Fruit fly (Drosophila melanogaster): ENCODE data around the gene Aprt.
A peak's percentile ranks its signal among the peaks of the same experiment; 100 is the strongest.

Aprt gene

DNA sequence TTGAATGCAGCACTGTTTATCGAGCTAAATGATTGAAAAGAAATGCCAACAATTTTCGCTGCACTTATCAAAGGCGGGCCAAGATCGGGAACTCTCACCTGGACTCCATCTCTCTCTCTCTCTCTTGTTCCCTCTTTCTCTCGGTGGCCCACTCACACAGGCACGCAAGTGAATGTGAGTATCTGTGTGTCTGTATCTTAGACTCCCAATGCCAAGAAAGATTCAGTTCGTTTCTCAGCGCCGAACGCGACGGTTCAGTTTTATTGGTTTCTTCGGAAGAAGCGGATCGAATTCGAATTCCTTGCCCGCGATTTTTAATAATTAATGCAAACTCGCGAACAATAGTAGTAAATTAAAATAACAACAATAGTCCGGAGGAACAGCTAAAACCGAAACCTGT is 617 bp upstream of the Aprt start, which contains the start of gene Tmhs:
Gene Tmhs (plus strand): TSS at position 222 of the 400 bp plus-strand sequence.
- no peak for TF ChIP-seq noc (tag; optimal IDR thresholded peaks at IDR 0.05)

DNA sequence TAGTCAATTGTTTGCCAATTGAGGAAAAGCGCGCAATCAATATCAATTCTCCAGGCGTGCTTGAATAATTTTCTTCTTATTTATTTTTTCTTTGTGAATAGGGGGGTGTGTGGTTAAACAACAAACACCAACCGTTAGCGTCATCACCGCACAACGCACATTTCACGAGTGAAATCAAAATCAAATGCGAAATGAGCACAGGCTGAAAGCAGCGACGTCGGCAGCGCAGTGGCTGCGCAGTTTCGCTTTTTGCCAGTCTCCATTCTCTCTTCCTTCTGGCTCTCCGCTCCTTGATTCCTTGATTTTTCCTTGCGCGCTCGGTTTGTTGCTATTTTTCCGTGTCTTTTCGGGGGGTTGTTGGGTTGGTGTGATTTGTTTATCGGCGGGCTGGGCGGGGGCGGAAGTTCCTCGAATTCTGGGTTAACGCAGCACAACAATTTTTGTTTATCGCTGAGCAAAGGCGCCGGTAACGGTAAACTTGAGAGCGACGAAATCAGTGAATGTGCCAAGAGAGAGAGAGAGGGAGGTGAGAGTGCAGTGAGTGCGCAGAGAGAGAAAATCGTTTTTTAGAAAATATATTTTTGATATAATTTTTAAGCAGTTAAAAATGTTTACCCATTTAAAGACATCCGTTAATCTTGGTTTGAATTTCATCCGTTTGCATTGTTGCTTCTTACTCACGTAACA is 1.8 kb downstream of the Aprt start, which contains the start of gene CG13937:
Gene CG13937 (minus strand): TSS at position 174 of the 687 bp plus-strand sequence.
- no peak for TF ChIP-seq noc (tag; optimal IDR thresholded peaks at IDR 0.05)

DNA sequence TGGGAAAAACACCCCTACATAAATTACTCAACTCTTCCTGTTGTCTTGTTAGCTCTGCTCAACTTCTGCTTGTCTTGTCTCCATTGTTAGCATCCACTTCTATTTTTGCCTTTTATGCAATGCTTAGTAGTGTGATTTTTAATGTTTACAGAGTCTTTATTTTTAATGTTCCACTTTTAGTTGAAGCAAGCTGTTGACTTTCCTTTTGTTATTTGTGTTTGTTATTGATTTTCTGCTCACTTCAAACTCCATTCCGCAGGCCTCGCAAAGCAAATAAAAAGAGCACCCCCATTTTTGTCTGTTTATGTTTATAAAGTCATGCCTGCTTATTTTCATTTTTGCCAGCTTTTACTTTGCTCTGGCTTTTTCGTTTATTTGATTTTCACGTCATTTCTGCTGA is 2.9 kb downstream of the Aprt start:
- peak; percentile 16 for TF ChIP-seq noc (tag; optimal IDR thresholded peaks at IDR 0.05)

DNA sequence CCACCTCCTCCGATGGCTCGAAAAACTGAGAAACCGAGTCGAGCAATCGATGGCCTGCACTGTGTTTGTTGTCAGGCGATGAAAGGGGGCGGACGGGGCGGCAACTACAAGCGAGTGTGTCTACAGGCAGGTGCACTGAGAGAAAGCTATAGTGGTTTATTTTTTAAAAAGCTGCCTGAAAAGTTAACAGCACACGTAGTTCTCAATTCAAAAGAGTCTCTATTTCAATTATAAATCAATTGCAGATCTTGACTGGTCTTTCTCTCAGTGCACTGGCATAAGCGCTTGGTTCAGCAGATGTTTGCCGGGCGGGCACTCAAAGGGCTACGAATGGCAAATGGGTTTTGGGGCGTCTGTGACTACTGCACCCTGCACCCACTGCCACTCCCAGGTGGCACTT is 4.1 kb downstream of the Aprt start:
- no peak for TF ChIP-seq noc (tag; optimal IDR thresholded peaks at IDR 0.05)

DNA sequence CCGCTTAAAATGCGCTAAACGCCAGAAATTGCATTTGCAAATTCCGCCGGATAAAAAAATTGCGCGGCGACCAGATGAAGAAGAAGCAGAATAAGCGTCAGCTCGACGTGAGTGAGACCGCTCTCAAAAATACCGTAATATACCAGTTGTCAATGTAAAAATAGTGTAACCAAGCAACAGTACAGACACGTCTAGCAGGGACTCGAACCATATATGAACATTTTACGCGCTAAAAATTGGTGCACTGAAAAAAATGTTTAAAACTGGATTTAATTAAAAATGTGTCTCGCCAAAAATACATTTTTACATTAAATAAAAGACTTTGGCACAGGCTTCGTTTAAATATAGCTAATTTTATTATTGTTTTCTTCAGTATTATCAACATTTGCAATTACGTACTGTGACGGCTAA is 8.6 kb downstream of the Aprt start, which contains the start of gene dre4:
Gene dre4 (minus strand): TSS at position 98 of the 411 bp plus-strand sequence.
- TF ChIP-seq noc (tag; optimal IDR thresholded peaks at IDR 0.05), result peak; percentile 21

DNA sequence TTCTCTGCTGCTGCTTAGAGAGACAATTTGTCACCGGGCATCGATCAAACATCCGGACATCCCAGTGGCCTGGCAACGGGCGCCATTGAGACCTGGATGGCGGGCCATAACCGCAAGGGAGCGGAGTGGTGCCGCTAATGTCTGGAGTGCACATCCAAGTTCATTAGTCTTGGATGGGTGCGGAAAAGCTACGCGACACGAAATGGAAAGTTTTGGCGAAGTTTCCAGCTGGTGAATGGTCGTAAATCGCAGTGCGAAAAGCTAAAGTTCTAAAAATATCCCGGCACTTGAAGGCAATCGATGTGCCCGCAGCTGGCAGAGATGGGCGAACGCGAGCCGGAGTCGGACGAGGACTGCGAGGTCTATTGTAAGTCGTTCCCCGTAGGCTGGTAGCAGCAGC is 15.1 kb downstream of the Aprt start, which contains the start of gene CG13924:
Gene CG13924 (plus strand): TSS at position 301 of the 400 bp plus-strand sequence.
- no peak for TF ChIP-seq noc (tag; optimal IDR thresholded peaks at IDR 0.05)

DNA sequence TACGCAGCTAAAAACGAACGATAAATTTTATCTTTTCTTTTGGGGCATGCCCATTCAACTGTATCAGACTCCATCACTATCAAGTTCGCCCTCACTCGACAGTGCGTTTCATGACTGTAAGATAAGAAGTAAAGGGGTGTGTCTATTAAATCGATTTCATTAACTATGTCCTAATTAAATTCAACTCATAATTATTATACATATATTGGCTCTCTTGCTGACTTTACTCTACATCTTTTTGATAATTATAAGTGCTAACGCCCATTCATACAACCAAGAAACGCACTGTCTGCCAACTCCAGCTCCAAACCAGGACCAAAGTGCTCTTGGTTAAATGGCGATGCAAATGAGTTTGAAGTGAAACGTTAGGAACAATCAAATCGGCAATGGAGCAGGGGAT is 16.0 kb downstream of the Aprt start:
- TF ChIP-seq noc (tag; optimal IDR thresholded peaks at IDR 0.05), result no peak

DNA sequence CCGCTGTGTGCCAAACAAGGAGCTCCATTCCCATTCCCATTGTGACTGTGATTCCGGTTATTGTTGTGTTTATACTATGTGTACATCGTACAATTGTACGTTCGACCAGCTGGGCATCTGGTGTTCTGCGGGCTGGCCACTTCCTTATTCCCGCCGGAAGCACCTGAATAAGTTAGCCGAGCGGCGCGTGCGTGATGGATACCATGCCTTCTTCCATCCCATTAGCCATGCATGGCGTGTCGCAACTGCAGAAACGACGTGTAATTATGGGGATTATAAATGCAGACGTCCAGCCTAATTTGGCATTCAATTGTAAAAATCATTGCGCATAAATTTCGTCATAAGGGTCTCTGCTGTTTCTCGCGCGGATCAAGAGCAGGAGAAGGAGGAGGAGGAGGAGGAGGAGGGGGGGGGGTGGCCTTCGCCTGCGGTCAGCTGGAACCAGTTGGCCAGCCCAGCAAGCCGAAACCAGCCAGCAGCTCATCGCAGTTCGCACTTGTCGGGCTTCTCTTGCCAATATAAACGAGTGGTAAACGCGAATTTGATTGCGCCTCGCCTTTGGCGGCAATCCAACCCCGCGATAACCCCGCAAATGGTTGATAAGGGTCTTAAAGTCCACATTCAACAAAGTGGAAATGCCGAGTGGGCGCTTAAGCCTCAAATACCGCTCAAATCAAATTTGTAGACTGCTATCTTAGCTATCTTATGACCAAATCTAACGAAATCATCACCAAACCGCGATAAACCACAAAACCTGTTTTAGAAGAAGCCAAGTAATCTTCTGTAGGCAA is 18.6 kb downstream of the Aprt start:
- peak; percentile 7 for TF ChIP-seq noc (tag; optimal IDR thresholded peaks at IDR 0.05)

DNA sequence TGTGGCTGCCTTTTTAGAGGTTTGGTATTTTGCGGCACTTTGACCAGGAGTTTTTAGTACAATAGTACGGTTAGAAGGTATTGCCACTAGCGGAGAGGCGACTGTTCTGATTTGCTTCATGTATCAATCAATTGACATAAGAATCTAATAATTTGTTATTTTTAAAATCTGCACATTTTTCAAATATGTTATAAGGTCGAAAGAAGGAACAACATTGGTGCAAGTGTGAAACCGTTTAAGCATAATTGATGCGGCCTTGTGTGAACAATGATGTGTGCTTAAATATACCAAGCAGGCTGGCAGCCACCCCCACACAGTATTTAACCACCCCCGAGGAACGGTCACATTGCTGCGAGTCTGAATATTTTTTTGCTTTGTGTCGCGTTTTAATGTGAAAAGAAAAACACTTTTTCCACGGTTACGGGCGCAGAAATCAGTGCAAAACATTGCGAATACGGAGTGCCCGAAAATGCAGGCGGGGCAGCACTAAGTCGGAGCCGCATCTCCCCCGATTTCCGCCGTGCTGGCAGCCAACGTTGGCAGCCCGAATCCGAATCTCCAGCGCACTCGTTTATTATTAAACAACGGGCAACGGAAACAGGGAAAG is 19.6 kb downstream of the Aprt start, which contains the start of the genes HBS1 and CG12025:
Gene HBS1 (minus strand): TSS at position 120 of the 607 bp plus-strand sequence.
Gene CG12025 (plus strand): TSS at position 310 of the 607 bp plus-strand sequence.
- peak; percentile 21 for TF ChIP-seq noc (tag; optimal IDR thresholded peaks at IDR 0.05)

DNA sequence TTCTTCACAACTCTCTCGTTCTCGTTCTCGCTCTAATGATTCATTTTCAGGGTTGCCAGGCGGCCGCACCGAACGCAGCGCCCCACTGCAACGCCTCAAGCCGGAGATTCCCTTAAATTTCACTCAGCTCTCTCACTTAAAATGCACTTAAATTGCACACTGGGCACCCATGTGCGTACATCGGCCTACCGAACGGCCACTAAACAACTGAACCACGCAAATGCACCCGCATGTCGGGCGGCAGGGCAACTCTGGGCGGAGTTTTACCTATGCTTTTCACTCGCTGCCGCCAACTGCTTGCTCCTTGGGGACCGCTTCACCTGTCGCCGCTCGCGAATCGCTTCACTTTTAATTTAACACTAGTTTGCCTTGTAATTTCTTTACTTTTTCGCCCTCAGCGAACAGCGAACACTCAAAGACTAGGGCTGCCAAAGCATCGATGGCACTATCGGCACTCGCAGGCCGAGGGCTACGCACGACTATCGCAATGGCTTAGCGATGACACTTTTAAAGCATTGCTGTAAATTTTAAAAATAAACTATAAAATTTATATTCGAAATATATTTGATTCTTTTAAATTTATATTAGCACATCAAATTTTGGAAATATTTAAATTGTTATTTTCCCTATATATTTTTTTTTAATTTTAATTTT is 22.9 kb downstream of the Aprt start, which contains the start of gene Rap1:
Gene Rap1 (minus strand): TSS at position 446 of the 654 bp plus-strand sequence.
- TF ChIP-seq noc (tag; optimal IDR thresholded peaks at IDR 0.05), result peak; percentile 58

DNA sequence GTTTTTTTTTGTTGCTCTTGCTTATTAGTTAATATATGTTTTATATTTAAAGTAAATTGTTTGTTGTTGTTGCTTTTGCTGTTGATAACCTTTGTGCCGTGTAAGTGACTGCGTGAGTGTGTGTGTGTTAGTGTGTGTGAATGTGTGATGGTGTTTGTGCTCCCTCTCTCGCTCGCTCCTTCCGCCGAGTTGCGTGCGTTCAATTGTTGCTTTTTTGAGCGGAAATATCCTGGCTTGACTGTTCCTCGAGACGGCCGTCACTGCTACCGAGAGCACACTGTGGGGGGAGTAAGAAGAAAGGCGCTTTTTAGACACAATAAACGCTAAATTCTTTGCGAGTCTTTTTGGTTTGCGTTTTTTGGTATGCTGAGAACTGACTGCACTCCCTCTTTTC is 23.4 kb downstream of the Aprt start:
- TF ChIP-seq noc (tag; optimal IDR thresholded peaks at IDR 0.05), result no peak

DNA sequence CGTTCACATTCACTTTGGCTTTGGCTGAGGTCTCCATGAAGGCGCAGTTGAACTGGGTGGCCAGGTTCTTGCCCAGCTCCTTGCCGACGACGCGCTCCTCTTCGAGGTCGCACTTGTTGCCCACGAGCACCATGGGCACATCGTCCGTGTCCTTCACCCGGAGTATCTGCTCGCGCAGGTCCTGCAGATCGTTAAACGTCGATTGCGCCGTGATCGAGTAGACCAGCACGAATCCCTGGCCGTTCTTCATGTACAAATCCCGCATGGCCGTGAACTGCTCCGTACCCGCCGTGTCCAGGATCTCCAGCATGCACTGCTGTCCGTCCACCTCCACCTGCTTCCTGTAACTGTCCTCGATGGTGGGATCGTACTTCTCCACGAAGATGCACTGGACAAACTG is 24.1 kb downstream of the Aprt start:
- TF ChIP-seq noc (tag; optimal IDR thresholded peaks at IDR 0.05), result no peak

DNA sequence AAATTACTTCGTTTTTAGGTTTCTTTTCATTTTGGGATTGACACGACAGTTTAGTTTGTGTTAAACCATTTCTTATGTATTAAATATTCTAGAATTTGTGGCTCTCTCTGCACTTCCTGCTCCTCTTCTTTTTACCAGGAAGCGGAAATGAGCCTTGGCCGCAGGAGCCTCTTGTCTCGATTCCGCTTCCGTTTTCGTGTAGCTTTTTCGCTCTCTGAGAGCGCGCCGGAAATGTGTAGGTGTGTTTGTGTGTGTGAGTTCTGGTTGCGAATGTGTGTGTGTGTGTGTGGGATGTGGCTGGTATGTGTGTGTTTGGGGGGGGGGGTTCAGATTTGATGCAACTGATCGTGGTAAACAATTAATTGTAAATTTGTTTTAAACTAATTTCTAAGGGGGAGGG is 25.3 kb downstream of the Aprt start:
- no peak for TF ChIP-seq noc (tag; optimal IDR thresholded peaks at IDR 0.05)

DNA sequence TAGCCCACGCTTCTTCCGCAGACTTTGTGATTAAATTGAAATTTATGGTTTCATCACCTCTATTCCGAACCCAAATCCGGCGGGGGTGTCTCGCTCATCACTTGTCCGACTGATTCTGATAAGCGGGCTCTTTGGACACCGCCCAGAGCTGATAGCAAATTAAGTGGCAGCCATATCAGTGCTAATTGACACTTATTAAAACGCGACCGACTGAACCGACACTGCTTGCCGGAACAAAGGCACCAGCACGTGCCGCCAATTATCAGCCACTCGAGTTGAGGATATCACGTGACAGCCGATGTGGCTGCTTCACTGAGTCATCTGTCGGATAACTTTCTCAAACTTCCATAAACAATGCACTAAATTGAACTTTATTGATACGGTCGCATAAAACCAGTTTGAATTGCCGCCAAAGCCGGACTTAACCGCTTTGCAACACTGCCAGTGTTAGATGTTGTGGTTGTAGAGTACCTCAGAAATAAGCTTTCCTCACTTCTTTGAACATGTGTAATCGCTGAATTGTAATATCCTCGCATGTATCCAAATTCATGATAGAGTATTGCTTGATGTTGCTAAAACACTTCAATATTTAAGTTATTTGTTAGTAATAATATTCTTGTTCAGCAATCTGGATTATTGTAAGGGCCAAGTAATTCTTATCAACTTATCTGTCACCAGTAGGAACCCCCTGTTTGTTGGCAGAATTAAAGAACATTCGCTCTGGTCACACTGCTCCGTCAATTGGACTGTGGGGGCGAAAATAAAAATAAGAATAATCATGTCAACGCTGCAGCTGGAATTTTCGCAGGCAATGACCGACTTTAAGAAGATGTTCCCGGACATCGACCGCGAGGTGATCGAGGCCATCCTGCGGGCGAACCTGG is 28.1 kb downstream of the Aprt start, which contains the start of gene CG12024:
Gene CG12024 (plus strand): TSS at position 699 of the 884 bp plus-strand sequence.
- TF ChIP-seq noc (tag; optimal IDR thresholded peaks at IDR 0.05), result peak; percentile 50
